Fruit fly (Drosophila melanogaster): Measurements from ENCODE around the gene Dab.

Dab gene

dm6 chr3L:16673367-16674014 is 38.4 kb upstream of the Dab start, which contains the start of the genes zetaCOP and CG13032 (continued):
- TF ChIP-seq phol (tag; optimal IDR thresholded peaks at IDR 0.05): peak; percentile 2
- no peak for TF ChIP-seq HmgD (GFP tag; optimal IDR thresholded peaks at IDR 0.05)
- TF ChIP-seq CG2712 (tag; optimal IDR thresholded peaks at IDR 0.05): peak; percentile 25
- peak; percentile 30 for TF ChIP-seq CG4617 (GFP tag; optimal IDR thresholded peaks at IDR 0.05; ENCODE audit: borderline replicate concordance)
- no peak for TF ChIP-seq CG17568 (GFP tag; optimal IDR thresholded peaks at IDR 0.05)
- TF ChIP-seq Scr (GFP tag; IDR thresholded peaks at IDR 0.05; ENCODE audit: partially characterized antibody): 0 out of 2 replicates have a peak, but pooled peaks have one; percentile 16
- no peak for TF ChIP-seq CG16779 (GFP tag; IDR thresholded peaks at IDR 0.05)
- no peak for TF ChIP-seq Ptx1 (GFP tag; IDR thresholded peaks at IDR 0.05)
- TF ChIP-seq trem (tag; optimal IDR thresholded peaks at IDR 0.05): peak; percentile 99
- TF ChIP-seq ash1 (GFP tag; optimal IDR thresholded peaks at IDR 0.05): no peak
- TF ChIP-seq Elba2 (GFP tag; optimal IDR thresholded peaks at IDR 0.05): peak; percentile 31
- TF ChIP-seq fd96Cb (tag; optimal IDR thresholded peaks at IDR 0.05): no peak
- no peak for TF ChIP-seq gt (GFP tag; IDR thresholded peaks at IDR 0.05)
- TF ChIP-seq CG4282 (GFP tag; optimal IDR thresholded peaks at IDR 0.05): no peak
- no peak for TF ChIP-seq salm (tag; optimal IDR thresholded peaks at IDR 0.05)
- TF ChIP-seq Xbp1 (GFP tag; optimal IDR thresholded peaks at IDR 0.05): peak; percentile 45
- TF ChIP-seq Mes4 (GFP tag; optimal IDR thresholded peaks at IDR 0.05): no peak
- 0 out of 2 replicates have a peak, but pooled peaks have one; percentile 19 for TF ChIP-seq CG13287 (GFP tag; IDR thresholded peaks at IDR 0.05; ENCODE audit: partially characterized antibody)
- no peak for TF ChIP-seq unc-4 (GFP tag; IDR thresholded peaks at IDR 0.05; ENCODE audit: partially characterized antibody)
- TF ChIP-seq CG11560 (tag; IDR thresholded peaks at IDR 0.05): no peak
- TF ChIP-seq eve (GFP tag; optimal IDR thresholded peaks at IDR 0.05): no peak
- peak in 1 of 2 experiments; percentile 42 for TF ChIP-seq insv (GFP tag; optimal IDR thresholded peaks at IDR 0.05)
- TF ChIP-seq HHEX (GFP tag; optimal IDR thresholded peaks at IDR 0.05): no peak
- peak; percentile 82 for TF ChIP-seq MESR4 (GFP tag; optimal IDR thresholded peaks at IDR 0.05)
- TF ChIP-seq CTCF (GFP tag; optimal IDR thresholded peaks at IDR 0.05): no peak
- no peak for TF ChIP-seq CG6765 (GFP tag; optimal IDR thresholded peaks at IDR 0.05)
- no peak for TF ChIP-seq CG7745 (tag; optimal IDR thresholded peaks at IDR 0.05)
- TF ChIP-seq org-1 (GFP tag; optimal IDR thresholded peaks at IDR 0.05): no peak
- peak; percentile 66 for TF ChIP-seq E2f2 (GFP tag; IDR thresholded peaks at IDR 0.05)
- peak; percentile 27 for TF ChIP-seq BEAF-32 (GFP tag; optimal IDR thresholded peaks at IDR 0.05)
- no peak for TF ChIP-seq Dip3 (GFP tag; optimal IDR thresholded peaks at IDR 0.05)
- peak; percentile 34 for TF ChIP-seq CG3995 (GFP tag; optimal IDR thresholded peaks at IDR 0.05)
- TF ChIP-seq ac (GFP tag; optimal IDR thresholded peaks at IDR 0.05): no peak
- TF ChIP-seq Lhr (GFP tag; optimal IDR thresholded peaks at IDR 0.05): peak; percentile 37
- no peak for TF ChIP-seq yki (optimal IDR thresholded peaks at IDR 0.05)
- peak; percentile 42; the same call in 1 of the 2 replicates for TF ChIP-seq MBD-R2 (GFP tag; IDR thresholded peaks at IDR 0.05)

- no peak for TF ChIP-seq tap (tag; optimal IDR thresholded peaks at IDR 0.05)
- no peak for TF ChIP-seq Scr (GFP tag; IDR thresholded peaks at IDR 0.05; ENCODE audit: partially characterized antibody)
- no peak for TF ChIP-seq maf-S (GFP tag; optimal IDR thresholded peaks at IDR 0.05)
- peak; percentile 88 for TF ChIP-seq Neu2 (GFP tag; optimal IDR thresholded peaks at IDR 0.05; ENCODE audit: borderline replicate concordance)
- TF ChIP-seq CG4360 (GFP tag; IDR thresholded peaks at IDR 0.05): peak; percentile 32; the same call in 1 of the 2 replicates
- TF ChIP-seq Dfd (GFP tag; optimal IDR thresholded peaks at IDR 0.05): peak in 1 of 2 experiments; percentile 79
- TF ChIP-seq CG31224 (GFP tag; IDR thresholded peaks at IDR 0.05): no peak
- no peak for TF ChIP-seq sc (optimal IDR thresholded peaks at IDR 0.05)
- TF ChIP-seq sc (GFP tag; optimal IDR thresholded peaks at IDR 0.05): no peak
- TF ChIP-seq lov (optimal IDR thresholded peaks at IDR 0.05): no peak
- no peak for TF ChIP-seq lov (GFP tag; IDR thresholded peaks at IDR 0.05)
- peak; percentile 58 for TF ChIP-seq CG11504 (tag; optimal IDR thresholded peaks at IDR 0.05)
- TF ChIP-seq Usf (GFP tag; optimal IDR thresholded peaks at IDR 0.05): no peak
- no peak for TF ChIP-seq scrt (GFP tag; optimal IDR thresholded peaks at IDR 0.05)
- no peak for TF ChIP-seq CG31441 (GFP tag; IDR thresholded peaks at IDR 0.05)
Observed at dm6 chr3L:16679492-16680120, 32.3 kb upstream of the Dab start.
